Worm (Caenorhabditis elegans): ENCODE measurements around the gene srx-60.

Gene srx-60

DNA sequence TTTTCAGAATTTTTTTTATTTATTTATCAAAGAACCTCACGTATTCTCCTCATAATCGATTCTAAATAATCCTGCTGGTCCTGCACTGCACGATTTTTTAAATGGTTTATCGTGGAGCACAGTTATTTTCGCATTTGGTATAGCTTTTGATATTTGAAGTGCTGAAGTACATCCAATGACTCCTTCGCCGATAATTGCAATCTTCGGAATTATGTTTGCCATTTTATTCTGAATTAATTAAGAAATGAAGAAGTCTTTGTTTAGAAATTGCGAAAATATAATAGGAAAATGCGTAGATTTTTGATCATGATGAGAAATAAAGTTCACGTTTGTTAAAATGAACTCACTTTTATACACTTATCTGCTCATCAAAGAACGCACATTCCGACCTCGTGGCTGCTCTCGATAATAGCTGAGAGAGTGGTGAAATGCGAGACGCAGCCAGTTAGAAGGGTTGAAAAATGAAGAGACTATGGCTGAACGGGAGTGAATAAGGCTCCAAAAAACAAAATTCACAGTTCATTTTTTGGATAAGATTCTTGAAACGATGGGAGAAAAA, 34.2 kb downstream of the srx-60 start (continued):
- TF ChIP-seq let-607 (tag; optimal IDR thresholded peaks at IDR 0.05): no peak
- TF ChIP-seq ZK185.1 (tag; optimal IDR thresholded peaks at IDR 0.05; ENCODE audit: poor library complexity, severe bottlenecking): peak; percentile 9
- TF ChIP-seq nhr-120 (GFP tag; IDR thresholded peaks at IDR 0.05): no peak
- TF ChIP-seq somi-1 (GFP tag; optimal IDR thresholded peaks at IDR 0.05): peak; percentile 50
- TF ChIP-seq gei-17 (GFP tag; optimal IDR thresholded peaks at IDR 0.05): no peak
- TF ChIP-seq nhr-80 (tag; optimal IDR thresholded peaks at IDR 0.05): peak; percentile 45
- TF ChIP-seq aptf-3 (GFP tag; IDR thresholded peaks at IDR 0.05): no peak
- no peak for TF ChIP-seq cebp-1 (GFP tag; IDR thresholded peaks at IDR 0.05)
- TF ChIP-seq cebp-1 (tag; optimal IDR thresholded peaks at IDR 0.05): peak; percentile 52
- TF ChIP-seq snpc-1.1 (tag; optimal IDR thresholded peaks at IDR 0.05; ENCODE audit: insufficient read depth): no peak
- TF ChIP-seq madf-8 (GFP tag; conservative IDR thresholded peaks at IDR 0.05): no peak
- no peak for TF ChIP-seq attf-3 (GFP tag; conservative IDR thresholded peaks at IDR 0.05)

DNA sequence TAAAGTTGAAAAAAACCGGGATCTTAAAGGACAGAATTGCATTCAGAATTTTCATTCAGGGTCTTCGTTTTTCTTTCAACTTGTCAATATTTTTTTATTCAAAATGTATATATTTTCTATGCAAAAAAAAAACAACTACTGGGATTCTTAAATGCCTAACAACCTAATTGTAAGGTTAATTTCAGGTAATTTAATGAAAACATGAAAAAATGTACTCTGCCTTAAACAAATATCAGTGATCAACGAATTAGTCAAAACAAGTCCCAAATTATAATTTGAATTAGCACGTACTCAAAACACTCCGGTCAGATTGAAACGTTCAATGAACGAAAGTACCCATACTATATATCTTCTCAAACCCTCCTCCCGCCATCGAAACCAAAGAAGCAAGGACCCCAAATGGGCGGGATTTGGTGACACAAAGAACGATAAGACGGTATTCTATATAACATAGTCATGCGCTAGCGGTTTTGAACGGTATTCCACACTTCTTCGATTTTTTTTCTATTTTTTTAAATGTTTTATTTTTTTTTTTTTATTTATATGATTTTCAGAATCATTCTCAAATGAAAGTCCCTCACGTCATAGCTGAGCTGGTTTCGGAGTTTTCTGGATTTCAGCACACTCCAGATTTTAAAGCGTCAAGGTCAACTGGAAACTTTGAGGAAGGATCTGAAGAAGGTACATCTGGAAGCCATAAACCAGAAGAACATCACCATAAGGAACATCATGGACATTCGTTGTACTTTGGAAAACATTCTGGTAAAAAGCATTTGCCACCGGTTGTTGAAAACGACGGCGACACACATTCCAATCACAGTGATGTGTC, 34.9 kb downstream of the srx-60 start, which contains the start of the genes ddo-2 and F25E5.8:
ddo-2 (minus strand) TSS at position 330 of the 829 bp plus-strand sequence.
F25E5.8 (plus strand) TSS at position 555 of the 829 bp plus-strand sequence.
- TF ChIP-seq K11D2.4 (GFP tag; IDR thresholded peaks at IDR 0.05) (no peak), nfya-1 (tag; optimal IDR thresholded peaks at IDR 0.05; ENCODE audit: borderline replicate concordance, insufficient read depth) (no peak), efl-1 (GFP tag; optimal IDR thresholded peaks at IDR 0.05) (no peak), B0019.2 (GFP tag; conservative IDR thresholded peaks at IDR 0.05) (no peak), Y67H2A.10 (GFP tag; conservative IDR thresholded peaks at IDR 0.05) (no peak), nfyb-1 (GFP tag; IDR thresholded peaks at IDR 0.05) (0 out of 2 replicates have a peak, but pooled peaks have one; percentile 15), snpc-1.1 (tag; optimal IDR thresholded peaks at IDR 0.05; ENCODE audit: insufficient read depth) (no peak), nhr-90 (tag; optimal IDR thresholded peaks at IDR 0.05) (no peak), ama-1 (optimal IDR thresholded peaks at IDR 0.05) (peak; percentile 71), ama-1 (GFP tag; optimal IDR thresholded peaks at IDR 0.05) (no peak), ztf-18 (tag; optimal IDR thresholded peaks at IDR 0.05) (no peak), Y53G8AR.9 (GFP tag; conservative IDR thresholded peaks at IDR 0.05) (no peak), hsf-1 (GFP tag; IDR thresholded peaks at IDR 0.05) (no peak), ztf-26 (tag; optimal IDR thresholded peaks at IDR 0.05) (no peak), lin-26 (GFP tag; IDR thresholded peaks at IDR 0.05) (0 out of 2 replicates have a peak, but pooled peaks have one; percentile 18), dox-1 (GFP tag; IDR thresholded peaks at IDR 0.05) (no peak)

DNA sequence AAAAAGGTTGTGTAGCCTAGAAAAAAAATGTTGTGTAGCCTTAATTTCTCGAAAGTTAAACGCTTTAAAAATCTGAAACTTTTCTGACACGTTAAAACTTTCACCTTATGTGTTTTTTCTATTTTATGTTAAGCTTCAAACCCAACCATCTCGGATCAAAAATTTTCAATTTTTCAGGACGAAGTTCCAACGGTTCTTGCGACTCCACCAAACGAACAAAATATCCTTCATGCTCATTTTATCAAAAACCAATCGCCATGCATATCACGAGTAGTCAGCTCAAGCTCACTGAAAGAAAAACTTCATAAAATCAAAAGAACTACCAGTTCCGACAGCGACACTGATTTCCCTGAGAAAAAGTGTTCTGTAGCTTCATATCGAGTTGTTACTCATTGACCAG, 35.8 kb downstream of the srx-60 start:
- TF ChIP-seq C17E4.6 (GFP tag; IDR thresholded peaks at IDR 0.05) (no peak), Y53G8AR.9 (GFP tag; conservative IDR thresholded peaks at IDR 0.05) (0 out of 2 replicates have a peak, but pooled peaks have one; percentile 25)

DNA sequence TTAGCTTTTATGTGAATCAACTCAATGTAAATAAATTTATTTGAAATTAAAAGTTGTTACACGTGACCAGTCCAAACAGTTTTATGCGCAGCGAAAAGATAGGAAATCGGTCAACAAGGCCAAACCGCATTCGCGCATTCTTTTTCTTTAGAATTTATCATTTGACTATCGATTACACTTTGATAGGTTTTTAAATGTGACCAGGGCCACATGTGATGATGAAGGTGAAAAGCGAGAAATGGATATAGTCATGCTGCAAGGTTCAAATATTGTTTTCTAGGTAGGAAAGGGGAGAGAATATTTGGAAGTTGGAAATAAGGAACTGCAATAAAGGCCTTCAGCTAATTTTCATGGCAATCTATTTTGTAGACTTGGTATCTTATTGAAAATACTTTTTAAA, 36.2 kb downstream of the srx-60 start:
- no peak for TF ChIP-seq F57A8.1 (GFP tag; optimal IDR thresholded peaks at IDR 0.05)
- TF ChIP-seq Y67H2A.10 (GFP tag; conservative IDR thresholded peaks at IDR 0.05): no peak
- TF ChIP-seq ama-1 (optimal IDR thresholded peaks at IDR 0.05): peak; percentile 74
- TF ChIP-seq ama-1 (GFP tag; optimal IDR thresholded peaks at IDR 0.05): no peak
- no peak for TF ChIP-seq tbx-9 (tag; optimal IDR thresholded peaks at IDR 0.05; ENCODE audit: borderline replicate concordance)
- peak; percentile 4 for TF ChIP-seq somi-1 (GFP tag; optimal IDR thresholded peaks at IDR 0.05)
- no peak for TF ChIP-seq tlf-1 (GFP tag; optimal IDR thresholded peaks at IDR 0.05)
- TF ChIP-seq chd-7 (tag; optimal IDR thresholded peaks at IDR 0.05): peak; percentile 32
- no peak for TF ChIP-seq atf-7 (tag; optimal IDR thresholded peaks at IDR 0.05)
- no peak for TF ChIP-seq zim-3 (tag; optimal IDR thresholded peaks at IDR 0.05)
- no peak for TF ChIP-seq zfh-2 (GFP tag; conservative IDR thresholded peaks at IDR 0.05)
- no peak for TF ChIP-seq sptf-2 (GFP tag; optimal IDR thresholded peaks at IDR 0.05)
- peak; percentile 9; the same call in 1 of the 2 replicates for TF ChIP-seq lin-26 (GFP tag; IDR thresholded peaks at IDR 0.05)
- peak; percentile 34; the same call in 1 of the 2 replicates for TF ChIP-seq Y53G8AR.9 (GFP tag; conservative IDR thresholded peaks at IDR 0.05)
- TF ChIP-seq hlh-12 (tag; optimal IDR thresholded peaks at IDR 0.05): no peak
- TF ChIP-seq rpc-1 (optimal IDR thresholded peaks at IDR 0.05): no peak
- TF ChIP-seq rpc-1 (tag; optimal IDR thresholded peaks at IDR 0.05): no peak
- TF ChIP-seq madf-3 (GFP tag; IDR thresholded peaks at IDR 0.05): 0 out of 2 replicates have a peak, but pooled peaks have one; percentile 24
- no peak for TF ChIP-seq ztf-25 (GFP tag; IDR thresholded peaks at IDR 0.05)
- 0 out of 2 replicates have a peak, but pooled peaks have one; percentile 32 for TF ChIP-seq madf-6 (GFP tag; IDR thresholded peaks at IDR 0.05)

Data from whole organism, young adult.